Fruit fly (Drosophila melanogaster) whole organism, embryonic: ENCODE measurements around the gene COX6B.

Source experiments
- ATbp ChIP-seq: fragments of 200-800 bp; sonication (Bioruptor generic); optimal IDR thresholded peaks from 2 replicates; lab custom pipeline; 2017; ENCODE audit warnings: missing biosample characterization, mild to moderate bottlenecking, missing genetic modification characterization, missing genetic modification reagents
- CG12659 ChIP-seq: fragments of 200-800 bp; sonication (Bioruptor generic); optimal IDR thresholded peaks from 3 replicates; lab custom pipeline; 2017; ENCODE audit warnings: mild to moderate bottlenecking, missing biosample characterization, missing genetic modification reagents, missing genetic modification characterization
- CG13296 ChIP-seq: fragments of 200-800 bp; sonication (Bioruptor generic); optimal IDR thresholded peaks from 3 replicates; lab custom pipeline; 2018; ENCODE audit warnings: missing biosample characterization, mild to moderate bottlenecking, missing genetic modification characterization
- CG14441 ChIP-seq: fragments of 200-800 bp; sonication (Bioruptor generic); IDR thresholded peaks from 2 replicates; pipeline ENCODE4 v1.3.6; 2022; ENCODE audit warnings: missing biosample characterization, missing genetic modification characterization
- CG15073 ChIP-seq: fragments of 200-800 bp; sonication (Bioruptor generic); optimal IDR thresholded peaks from 2 replicates; lab custom pipeline; 2016; ENCODE audit warnings: missing biosample characterization, missing genetic modification characterization
- CG16863 ChIP-seq: fragments of 200-800 bp; sonication (Bioruptor generic); optimal IDR thresholded peaks from 3 replicates; lab custom pipeline; 2016; ENCODE audit warnings: missing biosample characterization, missing genetic modification characterization
- CG17385 ChIP-seq: fragments of 200-800 bp; sonication (Bioruptor generic); optimal IDR thresholded peaks from 3 replicates; lab custom pipeline; 2018; ENCODE audit warnings: missing biosample characterization, mild to moderate bottlenecking, missing genetic modification characterization
- CG2712 ChIP-seq: fragments of 200-800 bp; optimal IDR thresholded peaks from 3 replicates; lab custom pipeline; 2019; ENCODE audit warnings: missing biosample characterization, mild to moderate bottlenecking, missing genetic modification characterization, moderate library complexity
- CG3065 ChIP-seq: fragments of 200-800 bp; sonication (Bioruptor generic); optimal IDR thresholded peaks from 2 replicates; lab custom pipeline; 2016; ENCODE audit warnings: missing biosample characterization, missing genetic modification characterization
- CG3163 ChIP-seq: fragments of 200-800 bp; sonication (Bioruptor generic); optimal IDR thresholded peaks from 3 replicates; lab custom pipeline; 2016; ENCODE audit warnings: missing biosample characterization, missing genetic modification characterization
- CG32767 ChIP-seq: fragments of 200-800 bp; sonication (Bioruptor generic); IDR thresholded peaks from 2 replicates; pipeline ENCODE4 v1.3.6; 2022; ENCODE audit warnings: missing biosample characterization, missing genetic modification characterization
- CG4282 ChIP-seq: fragments of 200-800 bp; sonication (Bioruptor generic); optimal IDR thresholded peaks from 2 replicates; lab custom pipeline; 2016; ENCODE audit warnings: missing biosample characterization, missing genetic modification characterization
- CG4707 ChIP-seq: fragments of 200-800 bp; sonication (Bioruptor generic); optimal IDR thresholded peaks from 2 replicates; lab custom pipeline; 2018; ENCODE audit warnings: missing biosample characterization, mild to moderate bottlenecking, missing genetic modification characterization, moderate library complexity
- CG6683 ChIP-seq: fragments of 200-800 bp; sonication (Bioruptor generic); optimal IDR thresholded peaks from 2 replicates; lab custom pipeline; 2017; ENCODE audit warnings: missing biosample characterization, mild to moderate bottlenecking, missing genetic modification characterization, missing genetic modification reagents
- CG7839 ChIP-seq: fragments of 200-800 bp; sonication (Bioruptor generic); optimal IDR thresholded peaks from 3 replicates; lab custom pipeline; 2018; ENCODE audit warnings: missing biosample characterization, mild to moderate bottlenecking, missing genetic modification characterization, moderate library complexity
- CG8290 ChIP-seq, 3 experiments: fragments of 200-800 bp; sonication (Bioruptor generic); optimal IDR thresholded peaks; 2 replicates each; lab custom pipeline; 2016 to 2019; ENCODE audit warnings: missing biosample characterization in 3 of 3, missing genetic modification characterization in 3 of 3, mild to moderate bottlenecking in 2 of 3, moderate library complexity in 1 of 3
- CTCF ChIP-seq: fragments of 200-800 bp; sonication (Bioruptor generic); optimal IDR thresholded peaks from 2 replicates; lab custom pipeline; 2017; ENCODE audit warnings: missing biosample characterization, mild to moderate bottlenecking, missing genetic modification characterization, moderate library complexity
- Dbx ChIP-seq: fragments of 200-800 bp; sonication (Bioruptor generic); IDR thresholded peaks from 3 replicates; pipeline ENCODE4 v1.3.6; 2022; ENCODE audit warnings: missing biosample characterization, missing genetic modification characterization
- Eip74EF ChIP-seq, 2 experiments: fragments of 200-800 bp in 1 of 2; fragments of >200 bp in 1 of 2; sonication (Bioruptor generic) in 1 of 2; optimal IDR thresholded peaks; 2 replicates each; lab custom pipeline; 2017 to 2019; ENCODE audit warnings: missing biosample characterization in 2 of 2, missing genetic modification characterization in 2 of 2, mild to moderate bottlenecking in 1 of 2, moderate library complexity in 1 of 2
- Hand ChIP-seq: fragments of 200-800 bp; sonication (Bioruptor generic); optimal IDR thresholded peaks from 2 replicates; lab custom pipeline; 2017; ENCODE audit warnings: mild to moderate bottlenecking, missing biosample characterization, missing genetic modification reagents, missing genetic modification characterization
- Hmr ChIP-seq: fragments of 200-800 bp; sonication (Bioruptor generic); optimal IDR thresholded peaks from 3 replicates; lab custom pipeline; 2017; ENCODE audit warnings: mild to moderate bottlenecking, missing biosample characterization, missing genetic modification reagents, missing genetic modification characterization
- Hmx ChIP-seq: fragments of 200-800 bp; sonication (Bioruptor generic); optimal IDR thresholded peaks from 2 replicates; lab custom pipeline; 2016; ENCODE audit warnings: missing biosample characterization, missing genetic modification characterization
- Max ChIP-seq: fragments of 200-800 bp; sonication (Bioruptor generic); optimal IDR thresholded peaks from 2 replicates; lab custom pipeline; 2016; ENCODE audit warnings: missing biosample characterization, mild to moderate bottlenecking, missing genetic modification characterization
- NK7.1 ChIP-seq: fragments of 200-800 bp; sonication (Bioruptor generic); optimal IDR thresholded peaks from 3 replicates; lab custom pipeline; 2016; ENCODE audit warnings: missing biosample characterization, missing genetic modification characterization
- Nf-YC ChIP-seq: fragments of 200-800 bp; optimal IDR thresholded peaks from 3 replicates; lab custom pipeline; 2019; ENCODE audit warnings: missing biosample characterization, mild to moderate bottlenecking, missing genetic modification characterization, moderate library complexity
- Opbp ChIP-seq: fragments of 200-800 bp; sonication (Bioruptor generic); IDR thresholded peaks from 3 replicates; pipeline ENCODE4 v1.3.6; 2022; ENCODE audit warnings: missing biosample characterization, missing genetic modification characterization; ENCODE audit not compliant: partially characterized antibody
- Rfx ChIP-seq: fragments of 200-800 bp; sonication (Bioruptor generic); IDR thresholded peaks from 2 replicates; pipeline ENCODE4 v1.3.6; 2022; ENCODE audit warnings: missing biosample characterization, missing genetic modification characterization
- Scr ChIP-seq: fragments of 200-800 bp; sonication (Bioruptor generic); IDR thresholded peaks from 2 replicates; pipeline ENCODE4 v1.3.6; 2022; ENCODE audit warnings: missing biosample characterization, missing genetic modification characterization; ENCODE audit not compliant: partially characterized antibody
- Stat92E ChIP-seq, 3 experiments: fragments of >200 bp in 2 of 3; fragments of 200-800 bp in 1 of 3; sonication (Bioruptor generic) in 1 of 3; optimal IDR thresholded peaks; 2 replicates each; lab custom pipeline; 2017 to 2019; ENCODE audit warnings: missing biosample characterization in 3 of 3, missing genetic modification characterization in 3 of 3, mild to moderate bottlenecking in 1 of 3, moderate library complexity in 1 of 3
- ash1 ChIP-seq: fragments of 200-800 bp; sonication (Bioruptor generic); optimal IDR thresholded peaks from 2 replicates; lab custom pipeline; 2018; ENCODE audit warnings: missing biosample characterization, mild to moderate bottlenecking, missing genetic modification characterization
- bowl ChIP-seq: fragments of 200-800 bp; sonication (Bioruptor generic); IDR thresholded peaks from 2 replicates; pipeline ENCODE4 v1.3.6; 2022; ENCODE audit warnings: missing biosample characterization, missing genetic modification characterization
- cas ChIP-seq: fragments of 200-800 bp; sonication (Bioruptor generic); IDR thresholded peaks from 2 replicates; pipeline ENCODE4 v1.3.6; 2022; ENCODE audit warnings: missing biosample characterization, missing genetic modification characterization
- cg ChIP-seq: fragments of 200-800 bp; sonication (Bioruptor generic); optimal IDR thresholded peaks from 3 replicates; lab custom pipeline; 2019; ENCODE audit warnings: missing biosample characterization, mild to moderate bottlenecking, missing genetic modification characterization, moderate library complexity
- emc ChIP-seq: fragments of 200-800 bp; sonication (Bioruptor generic); optimal IDR thresholded peaks from 2 replicates; lab custom pipeline; 2016; ENCODE audit warnings: missing biosample characterization, missing genetic modification characterization
- eve ChIP-seq, 2 experiments: fragments of >200 bp; optimal IDR thresholded peaks; 2 replicates each; lab custom pipeline; 2017; ENCODE audit warnings: missing biosample characterization in 2 of 2, missing genetic modification characterization in 2 of 2
- fd64A ChIP-seq: fragments of 200-800 bp; sonication (Bioruptor generic); optimal IDR thresholded peaks from 3 replicates; lab custom pipeline; 2018; ENCODE audit warnings: missing biosample characterization, mild to moderate bottlenecking, missing genetic modification characterization
- ftz-f1 ChIP-seq: fragments of 200-800 bp; sonication (Bioruptor generic); optimal IDR thresholded peaks from 2 replicates; lab custom pipeline; 2016; ENCODE audit warnings: missing biosample characterization, missing genetic modification characterization
- gfzf ChIP-seq: fragments of 200-800 bp; sonication (Bioruptor generic); optimal IDR thresholded peaks from 2 replicates; lab custom pipeline; 2016; ENCODE audit warnings: missing biosample characterization, mild to moderate bottlenecking, missing genetic modification characterization, moderate library complexity
- hb ChIP-seq: fragments of 200-800 bp; sonication (Bioruptor generic); IDR thresholded peaks from 3 replicates; pipeline ENCODE4 v1.3.6; 2022; ENCODE audit warnings: missing biosample characterization, missing genetic modification characterization; ENCODE audit not compliant: partially characterized antibody
- luna ChIP-seq: fragments of 200-800 bp; sonication (Bioruptor generic); optimal IDR thresholded peaks from 2 replicates; lab custom pipeline; 2016; ENCODE audit warnings: missing biosample characterization, missing genetic modification characterization
- nau ChIP-seq: fragments of 200-800 bp; sonication (Bioruptor generic); optimal IDR thresholded peaks from 3 replicates; lab custom pipeline; 2017; ENCODE audit warnings: missing biosample characterization, mild to moderate bottlenecking, missing genetic modification characterization, missing genetic modification reagents
- nerfin-1 ChIP-seq: fragments of 200-800 bp; sonication (Bioruptor generic); optimal IDR thresholded peaks from 3 replicates; lab custom pipeline; 2019; ENCODE audit warnings: missing biosample characterization, mild to moderate bottlenecking, missing genetic modification characterization, moderate library complexity
- pros ChIP-seq: fragments of 200-800 bp; sonication (Bioruptor generic); optimal IDR thresholded peaks from 3 replicates; lab custom pipeline; 2019; ENCODE audit warnings: missing biosample characterization, mild to moderate bottlenecking, missing genetic modification characterization, moderate library complexity
- row ChIP-seq: fragments of 200-800 bp; sonication (Bioruptor generic); IDR thresholded peaks from 3 replicates; pipeline ENCODE4 v1.3.6; 2022; ENCODE audit warnings: missing biosample characterization, missing genetic modification characterization
- sqz ChIP-seq: fragments of 200-800 bp; sonication (Bioruptor generic); optimal IDR thresholded peaks from 3 replicates; lab custom pipeline; 2018; ENCODE audit warnings: missing biosample characterization, mild to moderate bottlenecking, missing genetic modification characterization
- tin ChIP-seq: fragments of 200-800 bp; sonication (Bioruptor generic); optimal IDR thresholded peaks from 3 replicates; lab custom pipeline; 2016; ENCODE audit warnings: missing biosample characterization, missing genetic modification characterization
- tll ChIP-seq, 2 experiments: fragments of 200-800 bp in 1 of 2; fragments of >200 bp in 1 of 2; sonication (Bioruptor generic) in 1 of 2; optimal IDR thresholded peaks; 2 replicates each; lab custom pipeline; 2017 to 2019; ENCODE audit warnings: missing biosample characterization in 2 of 2, missing genetic modification characterization in 2 of 2, mild to moderate bottlenecking in 1 of 2, moderate library complexity in 1 of 2
- vfl ChIP-seq: fragments of 200-800 bp; sonication (Bioruptor generic); optimal IDR thresholded peaks from 2 replicates; lab custom pipeline; 2016; ENCODE audit warnings: missing biosample characterization, missing genetic modification characterization
- vvl ChIP-seq: fragments of 200-800 bp; sonication (Bioruptor generic); IDR thresholded peaks from 2 replicates; pipeline ENCODE4 v1.3.6; 2022; ENCODE audit warnings: missing biosample characterization, missing genetic modification characterization
- zen ChIP-seq: fragments of 200-800 bp; sonication (Bioruptor generic); optimal IDR thresholded peaks from 3 replicates; lab custom pipeline; 2018; ENCODE audit warnings: missing biosample characterization, mild to moderate bottlenecking, missing genetic modification characterization, moderate library complexity

COX6B gene

dm6 chrX:19783457-19783856 lies 39.3 kb upstream of the COX6B start, which contains the start of gene zld (continued):
- no peak for TF ChIP-seq ash1 (GFP tag; lab: Kevin White, UChicago)
- no peak for TF ChIP-seq Hand (GFP tag; lab: Kevin White, UChicago)
- peak in 1 of 3 experiments; percentile 42 for TF ChIP-seq Stat92E (GFP tag; optimal IDR thresholded peaks at IDR 0.05; lab: Kevin White, UChicago)
- TF ChIP-seq CG14441 (GFP tag; lab: Robert Waterston, UW): no peak
- TF ChIP-seq row: no peak
- TF ChIP-seq Hmr (GFP tag; lab: Kevin White, UChicago): no peak
- no peak for TF ChIP-seq hb (GFP tag; lab: Robert Waterston, UW)
- no peak for TF ChIP-seq NK7.1 (GFP tag; lab: Kevin White, UChicago)
- TF ChIP-seq fd64A (GFP tag; lab: Kevin White, UChicago): no peak
- TF ChIP-seq Dbx (GFP tag; lab: Robert Waterston, UW): 0 out of 3 replicates have a peak, but pooled peaks have one; percentile 10
- TF ChIP-seq Rfx (GFP tag; lab: Robert Waterston, UW): no peak
- peak in 1 of 2 experiments; percentile 32 for TF ChIP-seq tll (GFP tag; optimal IDR thresholded peaks at IDR 0.05; lab: Kevin White, UChicago)
- TF ChIP-seq CG3163 (GFP tag; lab: Kevin White, UChicago): no peak
- no peak for TF ChIP-seq tin
- no peak for TF ChIP-seq CG12659 (GFP tag; lab: Kevin White, UChicago)
- TF ChIP-seq Opbp (GFP tag; lab: Robert Waterston, UW): 0 out of 3 replicates have a peak, but pooled peaks have one; percentile 42
- peak; percentile 83 for TF ChIP-seq ATbp (GFP tag; lab: Kevin White, UChicago)
- peak; percentile 19 for TF ChIP-seq zen (tag; lab: Kevin White, UChicago)
- no peak for TF ChIP-seq CG8290 (GFP tag; optimal IDR thresholded peaks at IDR 0.05; lab: Kevin White, UChicago)
- TF ChIP-seq CG8290 (tag; optimal IDR thresholded peaks at IDR 0.05; lab: Kevin White, UChicago): peak in 1 of 2 experiments; percentile 32
- TF ChIP-seq sqz: no peak
- peak; percentile 39; the same call in 1 of the 2 replicates for TF ChIP-seq Scr (GFP tag; lab: Robert Waterston, UW)
- TF ChIP-seq vfl (GFP tag; lab: Kevin White, UChicago): peak; percentile 22
- no peak for TF ChIP-seq CG15073 (GFP tag; lab: Kevin White, UChicago)
- TF ChIP-seq CG6683 (GFP tag; lab: Kevin White, UChicago): no peak
- TF ChIP-seq nerfin-1 (tag; lab: Kevin White, UChicago): peak; percentile 25
- no peak for TF ChIP-seq Eip74EF (GFP tag; optimal IDR thresholded peaks at IDR 0.05; lab: Kevin White, UChicago)
- no peak for TF ChIP-seq CG32767 (GFP tag; lab: Robert Waterston, UW)
- TF ChIP-seq nau (GFP tag; lab: Kevin White, UChicago): no peak
- TF ChIP-seq Max (GFP tag; lab: Kevin White, UChicago): no peak
- no peak for TF ChIP-seq CG16863 (GFP tag; lab: Kevin White, UChicago)
- TF ChIP-seq bowl (GFP tag; lab: Robert Waterston, UW): no peak
- TF ChIP-seq gfzf (GFP tag; lab: Kevin White, UChicago): no peak
- no peak for TF ChIP-seq CG4707
- TF ChIP-seq emc: no peak
- no peak for TF ChIP-seq eve (GFP tag; optimal IDR thresholded peaks at IDR 0.05; lab: Kevin White, UChicago)
- no peak for TF ChIP-seq CG7839 (tag; lab: Kevin White, UChicago)
- peak; percentile 89 for TF ChIP-seq cg (GFP tag; lab: Kevin White, UChicago)
- peak; percentile 18 for TF ChIP-seq Nf-YC (tag; lab: Kevin White, UChicago)
- TF ChIP-seq CG13296 (GFP tag; lab: Kevin White, UChicago): no peak
- no peak for TF ChIP-seq vvl (GFP tag; lab: Robert Waterston, UW)
- no peak for TF ChIP-seq ftz-f1
- no peak for TF ChIP-seq Hmx (GFP tag; lab: Kevin White, UChicago)
- peak; percentile 33 for TF ChIP-seq CG2712 (tag; lab: Kevin White, UChicago)
- no peak for TF ChIP-seq CTCF (GFP tag; lab: Kevin White, UChicago)
- no peak for TF ChIP-seq luna (GFP tag; lab: Kevin White, UChicago)
- no peak for TF ChIP-seq CG3065 (GFP tag; lab: Kevin White, UChicago)
- TF ChIP-seq pros (GFP tag; lab: Kevin White, UChicago): peak; percentile 43
- no peak for TF ChIP-seq CG17385
- TF ChIP-seq CG4282: no peak
- no peak for TF ChIP-seq cas (GFP tag; lab: Robert Waterston, UW)
